Worm (Caenorhabditis elegans): ENCODE results near the gene irld-23.

DNA sequence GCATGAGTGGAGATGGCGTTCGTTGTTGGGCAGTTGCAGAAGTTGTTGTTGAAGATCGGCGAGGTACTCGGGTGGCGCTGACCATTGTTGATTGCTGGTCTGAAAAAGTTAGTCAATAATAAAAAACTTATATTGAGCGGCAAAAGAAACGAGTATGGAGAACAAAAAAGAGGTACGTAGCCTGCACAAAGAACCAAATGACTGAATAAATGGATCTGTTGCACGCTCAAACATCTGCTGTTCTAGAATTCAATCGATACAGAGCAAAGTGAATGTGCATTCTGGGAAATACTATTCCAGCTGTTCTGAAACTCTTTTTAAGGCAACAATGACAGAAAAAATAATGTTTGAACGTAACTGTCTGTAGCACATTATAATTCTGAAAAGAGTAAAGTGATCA lies 20.2 kb upstream of the irld-23 start, which contains the start of gene lido-2:
- TF ChIP-seq nhr-84 (tag; optimal IDR thresholded peaks at IDR 0.05), result no peak
- TF ChIP-seq lin-39 (tag; optimal IDR thresholded peaks at IDR 0.05), result no peak
- no peak for TF ChIP-seq snpc-4 (tag; optimal IDR thresholded peaks at IDR 0.05)
- TF ChIP-seq ztf-11 (tag; optimal IDR thresholded peaks at IDR 0.05), result no peak
- TF ChIP-seq nhr-11 (tag; optimal IDR thresholded peaks at IDR 0.05), result no peak
- TF ChIP-seq ces-1 (GFP tag; optimal IDR thresholded peaks at IDR 0.05), result no peak
- no peak for TF ChIP-seq efl-1 (optimal IDR thresholded peaks at IDR 0.05)
- TF ChIP-seq efl-1 (GFP tag; optimal IDR thresholded peaks at IDR 0.05 in 1 of 2), result no peak
- TF ChIP-seq lin-14 (GFP tag; optimal IDR thresholded peaks at IDR 0.05), result no peak

Measured in whole organism, L1 larva.